Fruit fly (Drosophila melanogaster) whole organism, pupa: ENCODE data around the gene RpS21.

Experiments used
- CG10348 ChIP-seq: fragments of 200-800 bp; sonication (Bioruptor generic); IDR thresholded peaks from 2 replicates; pipeline ENCODE4 v1.3.6; 2022; ENCODE audit warnings: missing biosample characterization, missing genetic modification characterization
- CG12605 ChIP-seq: fragments of 200-800 bp; sonication (Bioruptor generic); IDR thresholded peaks from 2 replicates; pipeline ENCODE4 v1.3.6; 2022; ENCODE audit warnings: missing biosample characterization, missing genetic modification characterization
- CG13204 ChIP-seq: fragments of 200-800 bp; sonication (Bioruptor generic); optimal IDR thresholded peaks from 2 replicates; lab custom pipeline; 2018; ENCODE audit warnings: missing biosample characterization, mild to moderate bottlenecking, missing genetic modification characterization, moderate library complexity
- CG14655 ChIP-seq: fragments of 200-800 bp; sonication (Bioruptor generic); optimal IDR thresholded peaks from 3 replicates; lab custom pipeline; 2017; ENCODE audit warnings: mild to moderate bottlenecking, missing biosample characterization, missing genetic modification reagents, missing genetic modification characterization
- CG15710 ChIP-seq: fragments of 200-800 bp; sonication (Bioruptor generic); optimal IDR thresholded peaks from 2 replicates; lab custom pipeline; 2018; ENCODE audit warnings: missing biosample characterization, mild to moderate bottlenecking, missing genetic modification characterization, moderate library complexity
- CG17806 ChIP-seq: fragments of 200-800 bp; sonication (Bioruptor generic); optimal IDR thresholded peaks from 2 replicates; lab custom pipeline; 2018; ENCODE audit warnings: missing biosample characterization, mild to moderate bottlenecking, missing genetic modification characterization, moderate library complexity
- CG32121 ChIP-seq: fragments of 200-800 bp; sonication (Bioruptor generic); IDR thresholded peaks from 2 replicates; pipeline ENCODE4 v1.3.6; 2022; ENCODE audit warnings: missing biosample characterization, missing genetic modification characterization
- CG34367 ChIP-seq: fragments of 200-800 bp; sonication (Bioruptor generic); optimal IDR thresholded peaks from 2 replicates; lab custom pipeline; 2018; ENCODE audit warnings: missing biosample characterization, mild to moderate bottlenecking, missing genetic modification characterization
- CG4496 ChIP-seq: fragments of 200-800 bp; sonication (Bioruptor generic); IDR thresholded peaks from 3 replicates; pipeline ENCODE4 v1.3.6; 2022; ENCODE audit warnings: missing biosample characterization, missing genetic modification characterization
- CG8159 ChIP-seq: fragments of 200-800 bp; sonication (Bioruptor generic); optimal IDR thresholded peaks from 3 replicates; lab custom pipeline; 2018; ENCODE audit warnings: missing biosample characterization, mild to moderate bottlenecking, missing genetic modification characterization, moderate library complexity
- CG8301 ChIP-seq: fragments of 200-800 bp; sonication (Bioruptor generic); optimal IDR thresholded peaks from 2 replicates; lab custom pipeline; 2018; ENCODE audit warnings: missing biosample characterization, mild to moderate bottlenecking, missing genetic modification characterization
- CG9948 ChIP-seq: fragments of 200-800 bp; sonication (Bioruptor generic); optimal IDR thresholded peaks from 2 replicates; lab custom pipeline; 2018; ENCODE audit warnings: missing biosample characterization, mild to moderate bottlenecking, missing genetic modification characterization, moderate library complexity
- D1 ChIP-seq: fragments of 200-800 bp; sonication (Bioruptor generic); optimal IDR thresholded peaks from 2 replicates; lab custom pipeline; 2018; ENCODE audit warnings: missing biosample characterization, mild to moderate bottlenecking, missing genetic modification characterization, moderate library complexity
- EcR ChIP-seq: fragments of 200-800 bp; sonication (Bioruptor generic); optimal IDR thresholded peaks from 3 replicates; lab custom pipeline; 2019; ENCODE audit warnings: missing biosample characterization, missing genetic modification characterization, mild to moderate bottlenecking, moderate library complexity, missing genetic modification reagents
- Ets98B ChIP-seq: fragments of 200-800 bp; sonication (Bioruptor generic); IDR thresholded peaks from 2 replicates; pipeline ENCODE4 v1.3.6; 2022; ENCODE audit warnings: missing biosample characterization, missing genetic modification characterization
- Pif1A ChIP-seq: fragments of 200-800 bp; sonication (Bioruptor generic); optimal IDR thresholded peaks from 3 replicates; lab custom pipeline; 2016; ENCODE audit warnings: missing biosample characterization, missing genetic modification characterization
- Pif1B ChIP-seq: fragments of 200-800 bp; sonication (Bioruptor generic); optimal IDR thresholded peaks from 3 replicates; lab custom pipeline; 2016; ENCODE audit warnings: missing biosample characterization, missing genetic modification characterization
- Snoo ChIP-seq: fragments of 200-800 bp; sonication (Bioruptor generic); optimal IDR thresholded peaks from 3 replicates; lab custom pipeline; 2017; ENCODE audit warnings: missing biosample characterization, mild to moderate bottlenecking, missing genetic modification characterization, inconsistent platforms
- fd96Ca ChIP-seq: fragments of 200-800 bp; sonication (Bioruptor generic); IDR thresholded peaks from 3 replicates; pipeline ENCODE4 v1.3.6; 2022; ENCODE audit warnings: missing biosample characterization, missing genetic modification characterization
- gl ChIP-seq: fragments of 200-800 bp; sonication (Bioruptor generic); optimal IDR thresholded peaks from 2 replicates; lab custom pipeline; 2018; ENCODE audit warnings: missing biosample characterization, mild to moderate bottlenecking, missing genetic modification characterization
- rn ChIP-seq: fragments of 200-800 bp; sonication (Bioruptor generic); IDR thresholded peaks from 2 replicates; pipeline ENCODE4 v1.3.6; 2022; ENCODE audit warnings: missing biosample characterization, missing genetic modification characterization

The RpS21 gene

dm6 chr2L:2903649-2904048, 47.8 kb downstream of the RpS21 start:
- TF ChIP-seq CG8301 (tag; lab: Kevin White, UChicago) (no peak), CG17806 (tag; lab: Kevin White, UChicago) (no peak), rn (GFP tag; lab: Robert Waterston, UW) (no peak), CG9948 (no peak), CG13204 (GFP tag; lab: Kevin White, UChicago) (no peak), CG32121 (GFP tag; lab: Robert Waterston, UW) (no peak), CG10348 (GFP tag; lab: Robert Waterston, UW) (no peak), CG8159 (tag; lab: Kevin White, UChicago) (no peak), CG34367 (no peak), gl (tag; lab: Kevin White, UChicago) (no peak), Ets98B (GFP tag; lab: Robert Waterston, UW) (no peak), CG15710 (tag; lab: Kevin White, UChicago) (no peak), Pif1B (GFP tag; lab: Kevin White, UChicago) (no peak)

dm6 chr2L:2904316-2905050, 48.6 kb downstream of the RpS21 start:
- TF ChIP-seq CG32121 (GFP tag; lab: Robert Waterston, UW) (no peak), EcR (GFP tag; lab: Kevin White, UChicago) (peak; percentile 40)

- TF ChIP-seq CG14655 (GFP tag; lab: Kevin White, UChicago) (peak; percentile 38), gl (tag; lab: Kevin White, UChicago) (no peak), CG32121 (GFP tag; lab: Robert Waterston, UW) (peak; percentile 73), CG34367 (peak; percentile 16), CG4496 (GFP tag; lab: Robert Waterston, UW) (peak; percentile 41; the same call in 2 of the 3 replicates), Snoo (tag; lab: Kevin White, UChicago) (peak; percentile 71), fd96Ca (GFP tag; lab: Robert Waterston, UW) (no peak), CG8159 (tag; lab: Kevin White, UChicago) (peak; percentile 72), Pif1B (GFP tag; lab: Kevin White, UChicago) (peak; percentile 69), Ets98B (GFP tag; lab: Robert Waterston, UW) (peak; percentile 51; the same call in 1 of the 2 replicates), CG17806 (tag; lab: Kevin White, UChicago) (peak; percentile 32), CG10348 (GFP tag; lab: Robert Waterston, UW) (no peak), D1 (tag; lab: Kevin White, UChicago) (peak; percentile 41), CG13204 (GFP tag; lab: Kevin White, UChicago) (no peak), CG15710 (tag; lab: Kevin White, UChicago) (peak; percentile 62), CG12605 (GFP tag; lab: Robert Waterston, UW) (no peak), CG8301 (tag; lab: Kevin White, UChicago) (peak; percentile 32), EcR (GFP tag; lab: Kevin White, UChicago) (no peak), CG9948 (peak; percentile 38), rn (GFP tag; lab: Robert Waterston, UW) (peak; percentile 50), Pif1A (GFP tag; lab: Kevin White, UChicago) (peak; percentile 48)
- TF ChIP-seq, all 21 proteins: peak for 15
Measured at dm6 chr2L:2905051-2905446, 49.2 kb downstream of the RpS21 start.

dm6 chr2L:2906122-2906521, 50.3 kb downstream of the RpS21 start:
- no peak for TF ChIP-seq rn (GFP tag; lab: Robert Waterston, UW)
- TF ChIP-seq CG14655 (GFP tag; lab: Kevin White, UChicago) = no peak
- TF ChIP-seq fd96Ca (GFP tag; lab: Robert Waterston, UW) = no peak
- no peak for TF ChIP-seq CG4496 (GFP tag; lab: Robert Waterston, UW)
- no peak for TF ChIP-seq CG32121 (GFP tag; lab: Robert Waterston, UW)
- TF ChIP-seq, all 21 proteins: peak for 0
